Fruit fly (Drosophila melanogaster) whole organism: Measurements from ENCODE around the gene bol.

Source experiments
- CG8478 ChIP-seq: fragments of >200 bp; optimal IDR thresholded peaks from 2 replicates; lab custom pipeline; 2018; ENCODE audit warnings: inconsistent platforms
- Dll ChIP-seq: fragments of >200 bp; optimal IDR thresholded peaks from 2 replicates; lab custom pipeline; 2017
- EcR ChIP-seq, 2 experiments: fragments of >200 bp; optimal IDR thresholded peaks; 2 replicates each; lab custom pipeline; 2017; ENCODE audit warnings: missing biosample characterization in 2 of 2, missing genetic modification characterization in 2 of 2, missing genetic modification reagents in 2 of 2
- pan ChIP-seq: fragments of >200 bp; optimal IDR thresholded peaks from 2 replicates; lab custom pipeline; 2017
- psq ChIP-seq: fragments of >200 bp; optimal IDR thresholded peaks from 2 replicates; lab custom pipeline; 2017
- usp ChIP-seq: fragments of >200 bp; optimal IDR thresholded peaks from 2 replicates; lab custom pipeline; 2017; ENCODE audit warnings: missing biosample characterization, missing genetic modification characterization, mixed read lengths

- TF ChIP-seq pan (lab: Kevin White, UChicago) (no peak), EcR (GFP tag; optimal IDR thresholded peaks at IDR 0.05; lab: Kevin White, UChicago) (no peak), CG8478 (lab: Kevin White, UChicago) (no peak), usp (no peak), psq (lab: Kevin White, UChicago) (no peak), Dll (lab: Kevin White, UChicago) (no peak)
Observed at dm6 chr3L:9051830-9052259, 82.4 kb downstream of the bol start.
